Fruit fly (Drosophila melanogaster) whole organism, embryonic: ENCODE measurements around the gene CG33306.

Experiments used
- Antp ChIP-seq: fragments of 200-800 bp; sonication (Bioruptor generic); optimal IDR thresholded peaks from 3 replicates; lab custom pipeline; 2016; ENCODE audit warnings: missing biosample characterization, missing genetic modification characterization
- Atf-2 ChIP-seq: fragments of 200-800 bp; sonication (Bioruptor generic); optimal IDR thresholded peaks from 2 replicates; lab custom pipeline; 2016; ENCODE audit warnings: missing biosample characterization, missing genetic modification characterization
- CG10209 ChIP-seq: fragments of 200-800 bp; sonication (Bioruptor generic); optimal IDR thresholded peaks from 3 replicates; lab custom pipeline; 2017; ENCODE audit warnings: missing biosample characterization, mild to moderate bottlenecking, missing genetic modification characterization, missing genetic modification reagents
- CG10462 ChIP-seq: fragments of 200-800 bp; sonication (Bioruptor generic); optimal IDR thresholded peaks from 2 replicates; lab custom pipeline; 2016; ENCODE audit warnings: missing biosample characterization, missing genetic modification characterization
- CG11093 ChIP-seq: fragments of 200-800 bp; sonication (Bioruptor generic); IDR thresholded peaks from 3 replicates; pipeline ENCODE4 v1.3.6; 2022; ENCODE audit warnings: missing biosample characterization, missing genetic modification characterization
- CG11398 ChIP-seq: fragments of 200-800 bp; sonication (Bioruptor generic); optimal IDR thresholded peaks from 2 replicates; lab custom pipeline; 2016; ENCODE audit warnings: missing biosample characterization, missing genetic modification characterization
- CG11723 ChIP-seq: fragments of 200-800 bp; sonication (Bioruptor generic); optimal IDR thresholded peaks from 2 replicates; lab custom pipeline; 2017; ENCODE audit warnings: missing biosample characterization, mild to moderate bottlenecking, missing genetic modification characterization
- CG15073 ChIP-seq: fragments of 200-800 bp; sonication (Bioruptor generic); optimal IDR thresholded peaks from 2 replicates; lab custom pipeline; 2016; ENCODE audit warnings: missing biosample characterization, missing genetic modification characterization
- CG15269 ChIP-seq: fragments of 200-800 bp; sonication (Bioruptor generic); optimal IDR thresholded peaks from 2 replicates; lab custom pipeline; 2018; ENCODE audit warnings: missing biosample characterization, mild to moderate bottlenecking, missing genetic modification characterization, moderate library complexity
- CG17361 ChIP-seq: fragments of 200-800 bp; sonication (Bioruptor generic); IDR thresholded peaks from 3 replicates; pipeline ENCODE4 v1.3.6; 2022; ENCODE audit warnings: missing biosample characterization, missing genetic modification characterization
- CG2199 ChIP-seq: fragments of 200-800 bp; sonication (Bioruptor generic); IDR thresholded peaks from 3 replicates; pipeline ENCODE4 v1.3.6; 2022; ENCODE audit warnings: missing biosample characterization, missing genetic modification characterization
- CG2678 ChIP-seq: fragments of 200-800 bp; sonication (Bioruptor generic); optimal IDR thresholded peaks from 3 replicates; lab custom pipeline; 2019; ENCODE audit warnings: missing biosample characterization, mild to moderate bottlenecking, missing genetic modification characterization, moderate library complexity
- CG2889 ChIP-seq: fragments of 200-800 bp; sonication (Bioruptor generic); IDR thresholded peaks from 3 replicates; pipeline ENCODE4 v1.3.6; 2022; ENCODE audit warnings: missing biosample characterization, missing genetic modification characterization
- CG32767 ChIP-seq: fragments of 200-800 bp; sonication (Bioruptor generic); IDR thresholded peaks from 2 replicates; pipeline ENCODE4 v1.3.6; 2022; ENCODE audit warnings: missing biosample characterization, missing genetic modification characterization
- CG34376 ChIP-seq: fragments of 200-800 bp; sonication (Bioruptor generic); optimal IDR thresholded peaks from 2 replicates; lab custom pipeline; 2018; ENCODE audit warnings: missing biosample characterization, mild to moderate bottlenecking, missing genetic modification characterization
- CG7372 ChIP-seq: fragments of 200-800 bp; sonication (Bioruptor generic); IDR thresholded peaks from 2 replicates; pipeline ENCODE4 v1.3.6; 2022; ENCODE audit warnings: missing biosample characterization, missing genetic modification characterization
- CG7987 ChIP-seq: fragments of 200-800 bp; sonication (Bioruptor generic); optimal IDR thresholded peaks from 2 replicates; lab custom pipeline; 2018; ENCODE audit warnings: missing biosample characterization, mild to moderate bottlenecking, missing genetic modification characterization, moderate library complexity
- CG9727 ChIP-seq: fragments of 200-800 bp; sonication (Bioruptor generic); optimal IDR thresholded peaks from 3 replicates; lab custom pipeline; 2017; ENCODE audit warnings: missing biosample characterization, mild to moderate bottlenecking, missing genetic modification characterization
- D19B ChIP-seq: fragments of 200-800 bp; sonication (Bioruptor generic); optimal IDR thresholded peaks from 2 replicates; lab custom pipeline; 2017; ENCODE audit warnings: missing biosample characterization, mild to moderate bottlenecking, missing genetic modification characterization
- Dip2 ChIP-seq: fragments of 200-800 bp; sonication (Bioruptor generic); IDR thresholded peaks from 2 replicates; pipeline ENCODE4 v1.3.6; 2022; ENCODE audit warnings: missing biosample characterization, missing genetic modification characterization
- H15 ChIP-seq: fragments of 200-800 bp; sonication (Bioruptor generic); IDR thresholded peaks from 3 replicates; pipeline ENCODE4 v1.3.6; 2022; ENCODE audit warnings: missing biosample characterization, missing genetic modification characterization
- HHEX ChIP-seq: fragments of 200-800 bp; sonication (Bioruptor generic); optimal IDR thresholded peaks from 3 replicates; lab custom pipeline; 2017; ENCODE audit warnings: missing biosample characterization, mild to moderate bottlenecking, missing genetic modification characterization, missing genetic modification reagents
- Hand ChIP-seq: fragments of 200-800 bp; sonication (Bioruptor generic); optimal IDR thresholded peaks from 2 replicates; lab custom pipeline; 2017; ENCODE audit warnings: mild to moderate bottlenecking, missing biosample characterization, missing genetic modification reagents, missing genetic modification characterization
- HmgZ ChIP-seq: fragments of 200-800 bp; sonication (Bioruptor generic); optimal IDR thresholded peaks from 2 replicates; lab custom pipeline; 2018; ENCODE audit warnings: missing biosample characterization, mild to moderate bottlenecking, missing genetic modification characterization
- Kr ChIP-seq: fragments of 200-800 bp; sonication (Bioruptor generic); optimal IDR thresholded peaks from 2 replicates; lab custom pipeline; 2017; ENCODE audit warnings: missing biosample characterization, mild to moderate bottlenecking, missing genetic modification characterization
- Med ChIP-seq: fragments of 200-800 bp; sonication (Bioruptor generic); peaks from one replicate; lab custom pipeline; 2016; ENCODE audit warnings: missing biosample characterization, missing genetic modification characterization, mild to moderate bottlenecking, inconsistent platforms, moderate library complexity
- Meics ChIP-seq: fragments of 200-800 bp; sonication (Bioruptor generic); optimal IDR thresholded peaks from 2 replicates; lab custom pipeline; 2017; ENCODE audit warnings: missing biosample characterization, mild to moderate bottlenecking, missing genetic modification characterization
- NfI ChIP-seq: fragments of 200-800 bp; sonication (Bioruptor generic); optimal IDR thresholded peaks from 3 replicates; lab custom pipeline; 2018; ENCODE audit warnings: missing biosample characterization, mild to moderate bottlenecking, missing genetic modification characterization, moderate library complexity
- Ptx1 ChIP-seq: fragments of 200-800 bp; sonication (Bioruptor generic); IDR thresholded peaks from 2 replicates; pipeline ENCODE4 v1.3.6; 2022; ENCODE audit warnings: missing biosample characterization, missing genetic modification characterization
- btn ChIP-seq: fragments of 200-800 bp; sonication (Bioruptor generic); optimal IDR thresholded peaks from 2 replicates; lab custom pipeline; 2016; ENCODE audit warnings: missing biosample characterization, missing genetic modification characterization
- chinmo ChIP-seq: fragments of 200-800 bp; sonication (Bioruptor generic); IDR thresholded peaks from 4 replicates; pipeline ENCODE4 v1.3.6; 2022; ENCODE audit warnings: missing biosample characterization, missing genetic modification characterization; ENCODE audit not compliant: partially characterized antibody
- en ChIP-seq: fragments of 200-800 bp; sonication (Bioruptor generic); optimal IDR thresholded peaks from 2 replicates; lab custom pipeline; 2016; ENCODE audit warnings: missing biosample characterization, missing genetic modification characterization
- exex ChIP-seq: fragments of 200-800 bp; sonication (Bioruptor generic); optimal IDR thresholded peaks from 4 replicates; lab custom pipeline; 2018; ENCODE audit warnings: missing biosample characterization, mild to moderate bottlenecking, missing genetic modification characterization, moderate library complexity
- grau ChIP-seq: fragments of 200-800 bp; optimal IDR thresholded peaks from 3 replicates; lab custom pipeline; 2019; ENCODE audit warnings: missing biosample characterization, mild to moderate bottlenecking, missing genetic modification characterization, moderate library complexity
- grn ChIP-seq: fragments of 200-800 bp; sonication (Bioruptor generic); optimal IDR thresholded peaks from 3 replicates; lab custom pipeline; 2017; ENCODE audit warnings: missing biosample characterization, missing genetic modification characterization
- lilli ChIP-seq: fragments of 200-800 bp; sonication (Bioruptor generic); optimal IDR thresholded peaks from 3 replicates; lab custom pipeline; 2016; ENCODE audit warnings: missing biosample characterization, missing genetic modification characterization
- nmo ChIP-seq: fragments of 200-800 bp; sonication (Bioruptor generic); optimal IDR thresholded peaks from 2 replicates; lab custom pipeline; 2018; ENCODE audit warnings: missing biosample characterization, mild to moderate bottlenecking, missing genetic modification characterization, moderate library complexity
- odd ChIP-seq: fragments of 200-800 bp; sonication (Bioruptor generic); optimal IDR thresholded peaks from 2 replicates; lab custom pipeline; 2017; ENCODE audit warnings: missing biosample characterization, mild to moderate bottlenecking, missing genetic modification characterization
- pan ChIP-seq, 4 experiments: fragments of >200 bp in 3 of 4; fragments of 200-800 bp in 1 of 4; sonication (Bioruptor generic) in 1 of 4; optimal IDR thresholded peaks in 3 of 4; IDR thresholded peaks in 1 of 4; 2 replicates each; pipeline versions ENCODE4 v1.3.6 to Lab custom; 2017 to 2022; ENCODE audit warnings: missing biosample characterization in 2 of 4, missing genetic modification characterization in 2 of 4, mixed read lengths in 1 of 4
- pzg ChIP-seq: fragments of 200-800 bp; sonication (Bioruptor generic); optimal IDR thresholded peaks from 3 replicates; lab custom pipeline; 2018; ENCODE audit warnings: missing biosample characterization, mild to moderate bottlenecking, missing genetic modification characterization, moderate library complexity
- salm ChIP-seq: fragments of 200-800 bp; sonication (Bioruptor generic); optimal IDR thresholded peaks from 2 replicates; lab custom pipeline; 2018; ENCODE audit warnings: missing biosample characterization, mild to moderate bottlenecking, missing genetic modification characterization
- sd ChIP-seq: fragments of 200-800 bp; sonication (Bioruptor generic); optimal IDR thresholded peaks from 3 replicates; lab custom pipeline; 2018; ENCODE audit warnings: missing biosample characterization, mild to moderate bottlenecking, missing genetic modification characterization, moderate library complexity
- slp2 ChIP-seq: fragments of 200-800 bp; sonication (Bioruptor generic); optimal IDR thresholded peaks from 2 replicates; lab custom pipeline; 2016; ENCODE audit warnings: missing biosample characterization, missing genetic modification characterization
- sug ChIP-seq: fragments of 200-800 bp; optimal IDR thresholded peaks from 2 replicates; lab custom pipeline; 2019; ENCODE audit warnings: missing biosample characterization, mild to moderate bottlenecking, missing genetic modification characterization, moderate library complexity
- toy ChIP-seq: fragments of 200-800 bp; sonication (Bioruptor generic); IDR thresholded peaks from 2 replicates; pipeline ENCODE4 v1.3.6; 2022; ENCODE audit warnings: missing biosample characterization, missing genetic modification characterization
- zfh2 ChIP-seq: fragments of 200-800 bp; sonication (Bioruptor generic); optimal IDR thresholded peaks from 2 replicates; lab custom pipeline; 2016; ENCODE audit warnings: missing biosample characterization, missing genetic modification characterization

The CG33306 gene

dm6 chr2L:13881939-13882338 lies 38.4 kb upstream of the CG33306 start (continued):
- no peak for TF ChIP-seq toy (GFP tag; lab: Robert Waterston, UW)
- TF ChIP-seq CG10209 (GFP tag; lab: Kevin White, UChicago) = peak; percentile 27
- TF ChIP-seq CG17361 (GFP tag; lab: Robert Waterston, UW) = no peak
- no peak for TF ChIP-seq pan (optimal IDR thresholded peaks at IDR 0.05; lab: Kevin White, UChicago)
- TF ChIP-seq pan (GFP tag; optimal IDR thresholded peaks at IDR 0.05 in 1 of 2, IDR thresholded peaks at IDR 0.05 in 1 of 2) = no peak
- TF ChIP-seq CG15269 (tag; lab: Kevin White, UChicago) = no peak
- no peak for TF ChIP-seq CG32767 (GFP tag; lab: Robert Waterston, UW)
- peak; percentile 10 for TF ChIP-seq zfh2 (GFP tag; lab: Kevin White, UChicago)
- TF ChIP-seq D19B = no peak
- TF ChIP-seq HHEX (GFP tag; lab: Kevin White, UChicago) = peak; percentile 17
- no peak for TF ChIP-seq NfI (GFP tag; lab: Kevin White, UChicago)
- no peak for TF ChIP-seq btn (GFP tag; lab: Kevin White, UChicago)
- peak; percentile 14 for TF ChIP-seq Hand (GFP tag; lab: Kevin White, UChicago)
- peak; percentile 19 for TF ChIP-seq CG7987 (GFP tag; lab: Kevin White, UChicago)
- no peak for TF ChIP-seq Dip2 (GFP tag; lab: Robert Waterston, UW)
- no peak for TF ChIP-seq CG11723
- TF ChIP-seq CG11093 = no peak
- peak; percentile 61 for TF ChIP-seq Meics (GFP tag; lab: Kevin White, UChicago)
- TF ChIP-seq lilli (GFP tag; lab: Kevin White, UChicago) = peak; percentile 22
- TF ChIP-seq CG11398 (GFP tag; lab: Kevin White, UChicago) = no peak
- no peak for TF ChIP-seq salm (tag; lab: Kevin White, UChicago)
- TF ChIP-seq CG2678 = peak; percentile 54
- TF ChIP-seq grau (tag; lab: Kevin White, UChicago) = peak; percentile 6

dm6 chr2L:13881387-13881902 lies 37.9 kb upstream of the CG33306 start:
- TF ChIP-seq CG10462 (GFP tag; lab: Kevin White, UChicago) (no peak), CG7372 (GFP tag; lab: Robert Waterston, UW) (no peak), sug (tag; lab: Kevin White, UChicago) (peak; percentile 88), odd (GFP tag; lab: Kevin White, UChicago) (no peak), en (GFP tag; lab: Kevin White, UChicago) (no peak), CG2889 (GFP tag; lab: Robert Waterston, UW) (no peak), Ptx1 (GFP tag; lab: Robert Waterston, UW) (no peak), CG2199 (GFP tag; lab: Robert Waterston, UW) (0 out of 3 replicates have a peak, but pooled peaks have one; percentile 58), grn (GFP tag; lab: Kevin White, UChicago) (peak; percentile 76), Kr (GFP tag; lab: Kevin White, UChicago) (no peak), nmo (GFP tag; lab: Kevin White, UChicago) (no peak), CG15073 (GFP tag; lab: Kevin White, UChicago) (peak; percentile 41), Antp (GFP tag; lab: Kevin White, UChicago) (no peak), CG10209 (GFP tag; lab: Kevin White, UChicago) (no peak), CG11093 (no peak), exex (peak; percentile 34), pzg (GFP tag; lab: Kevin White, UChicago) (no peak), H15 (GFP tag; lab: Robert Waterston, UW) (no peak), chinmo (GFP tag; lab: Robert Waterston, UW) (0 out of 4 replicates have a peak, but pooled peaks have one; percentile 12), Atf-2 (GFP tag; lab: Kevin White, UChicago) (no peak), Dip2 (GFP tag; lab: Robert Waterston, UW) (no peak), CG34376 (GFP tag; lab: Kevin White, UChicago) (peak; percentile 17), slp2 (no peak), CG9727 (GFP tag; lab: Kevin White, UChicago) (no peak), sd (tag; lab: Kevin White, UChicago) (peak; percentile 24), NfI (GFP tag; lab: Kevin White, UChicago) (no peak), HmgZ (no peak), Med (GFP tag; lab: Kevin White, UChicago) (peak; percentile 10)
